Fruit fly (Drosophila melanogaster): ENCODE data around the gene CG13305.

The CG13305 gene

dm6 chr3L:8660800-8661199, 14.2 kb upstream of the CG13305 start:
- TF ChIP-seq CTCF (optimal IDR thresholded peaks at IDR 0.05) (no peak), CG8478 (optimal IDR thresholded peaks at IDR 0.05) (no peak)

dm6 chr3L:8659601-8660000, 13.0 kb upstream of the CG13305 start:
- TF ChIP-seq CTCF (optimal IDR thresholded peaks at IDR 0.05): no peak
- TF ChIP-seq CG8478 (optimal IDR thresholded peaks at IDR 0.05): no peak

dm6 chr3L:8657787-8658186, 11.2 kb upstream of the CG13305 start:
- TF ChIP-seq CG8478 (optimal IDR thresholded peaks at IDR 0.05): no peak
- TF ChIP-seq CTCF (optimal IDR thresholded peaks at IDR 0.05): no peak

dm6 chr3L:8657429-8657754, 10.8 kb upstream of the CG13305 start:
- TF ChIP-seq CG8478 (optimal IDR thresholded peaks at IDR 0.05) (no peak), CTCF (optimal IDR thresholded peaks at IDR 0.05) (no peak)

- TF ChIP-seq CG8478 (optimal IDR thresholded peaks at IDR 0.05): no peak
- TF ChIP-seq CTCF (optimal IDR thresholded peaks at IDR 0.05): no peak
Measured at dm6 chr3L:8656725-8657428, 10.3 kb upstream of the CG13305 start.

- TF ChIP-seq CG8478 (optimal IDR thresholded peaks at IDR 0.05) (no peak), CTCF (optimal IDR thresholded peaks at IDR 0.05) (no peak)
Measured at dm6 chr3L:8655217-8655896, 8.7 kb upstream of the CG13305 start.

- TF ChIP-seq CTCF (optimal IDR thresholded peaks at IDR 0.05) (no peak), CG8478 (optimal IDR thresholded peaks at IDR 0.05) (no peak)
Measured at dm6 chr3L:8653572-8653971, 7.0 kb upstream of the CG13305 start.

- TF ChIP-seq CTCF (optimal IDR thresholded peaks at IDR 0.05) (no peak), CG8478 (optimal IDR thresholded peaks at IDR 0.05) (no peak)
Measured at dm6 chr3L:8652572-8652977, 6.0 kb upstream of the CG13305 start.

- no peak for TF ChIP-seq CG8478 (optimal IDR thresholded peaks at IDR 0.05)
- TF ChIP-seq CTCF (optimal IDR thresholded peaks at IDR 0.05): peak; percentile 80 to 94
Measured at dm6 chr3L:8651876-8652571, 5.4 kb upstream of the CG13305 start.

- no peak for TF ChIP-seq CTCF (optimal IDR thresholded peaks at IDR 0.05)
- TF ChIP-seq CG8478 (optimal IDR thresholded peaks at IDR 0.05): no peak
Measured at dm6 chr3L:8648836-8649235, 2.2 kb upstream of the CG13305 start, which contains the start of gene Arr2. Arr2 (minus strand) TSS chr3L:8648936.

- TF ChIP-seq CTCF (optimal IDR thresholded peaks at IDR 0.05) (no peak), CG8478 (optimal IDR thresholded peaks at IDR 0.05) (no peak)
Measured at dm6 chr3L:8643810-8644552, 2.6 kb downstream of the CG13305 start.

dm6 chr3L:8641049-8641448, 5.6 kb downstream of the CG13305 start:
- TF ChIP-seq CG8478 (optimal IDR thresholded peaks at IDR 0.05) (no peak), CTCF (optimal IDR thresholded peaks at IDR 0.05) (no peak)

- TF ChIP-seq CTCF (optimal IDR thresholded peaks at IDR 0.05) (no peak), CG8478 (optimal IDR thresholded peaks at IDR 0.05) (no peak)
Measured at dm6 chr3L:8640139-8640538, 6.5 kb downstream of the CG13305 start, which contains the start of gene Cpr66D. Cpr66D (plus strand) TSS chr3L:8640439.

- TF ChIP-seq CG8478 (optimal IDR thresholded peaks at IDR 0.05): no peak
- peak in 1 of 2 experiments; percentile 0 for TF ChIP-seq CTCF (optimal IDR thresholded peaks at IDR 0.05)
Measured at dm6 chr3L:8633614-8634325, 12.9 kb downstream of the CG13305 start, which contains the start of gene Cdc6. Cdc6 (minus strand) TSS chr3L:8634069.

All from S2 (cell line).